Fruit fly (Drosophila melanogaster) whole organism, pupa: ENCODE measurements around the gene CG13064.

Experiments
- CG10348 ChIP-seq: fragments of 200-800 bp; sonication (Bioruptor generic); IDR thresholded peaks from 2 replicates; pipeline ENCODE4 v1.3.6; 2022; ENCODE audit warnings: missing biosample characterization, missing genetic modification characterization
- CG12605 ChIP-seq: fragments of 200-800 bp; sonication (Bioruptor generic); IDR thresholded peaks from 2 replicates; pipeline ENCODE4 v1.3.6; 2022; ENCODE audit warnings: missing biosample characterization, missing genetic modification characterization
- CG13204 ChIP-seq: fragments of 200-800 bp; sonication (Bioruptor generic); optimal IDR thresholded peaks from 2 replicates; lab custom pipeline; 2018; ENCODE audit warnings: missing biosample characterization, mild to moderate bottlenecking, missing genetic modification characterization, moderate library complexity
- CG14655 ChIP-seq: fragments of 200-800 bp; sonication (Bioruptor generic); optimal IDR thresholded peaks from 3 replicates; lab custom pipeline; 2017; ENCODE audit warnings: mild to moderate bottlenecking, missing biosample characterization, missing genetic modification reagents, missing genetic modification characterization
- CG15710 ChIP-seq: fragments of 200-800 bp; sonication (Bioruptor generic); optimal IDR thresholded peaks from 2 replicates; lab custom pipeline; 2018; ENCODE audit warnings: missing biosample characterization, mild to moderate bottlenecking, missing genetic modification characterization, moderate library complexity
- CG17806 ChIP-seq: fragments of 200-800 bp; sonication (Bioruptor generic); optimal IDR thresholded peaks from 2 replicates; lab custom pipeline; 2018; ENCODE audit warnings: missing biosample characterization, mild to moderate bottlenecking, missing genetic modification characterization, moderate library complexity
- CG32121 ChIP-seq: fragments of 200-800 bp; sonication (Bioruptor generic); IDR thresholded peaks from 2 replicates; pipeline ENCODE4 v1.3.6; 2022; ENCODE audit warnings: missing biosample characterization, missing genetic modification characterization
- CG34367 ChIP-seq: fragments of 200-800 bp; sonication (Bioruptor generic); optimal IDR thresholded peaks from 2 replicates; lab custom pipeline; 2018; ENCODE audit warnings: missing biosample characterization, mild to moderate bottlenecking, missing genetic modification characterization
- CG4496 ChIP-seq: fragments of 200-800 bp; sonication (Bioruptor generic); IDR thresholded peaks from 3 replicates; pipeline ENCODE4 v1.3.6; 2022; ENCODE audit warnings: missing biosample characterization, missing genetic modification characterization
- CG8159 ChIP-seq: fragments of 200-800 bp; sonication (Bioruptor generic); optimal IDR thresholded peaks from 3 replicates; lab custom pipeline; 2018; ENCODE audit warnings: missing biosample characterization, mild to moderate bottlenecking, missing genetic modification characterization, moderate library complexity
- CG8301 ChIP-seq: fragments of 200-800 bp; sonication (Bioruptor generic); optimal IDR thresholded peaks from 2 replicates; lab custom pipeline; 2018; ENCODE audit warnings: missing biosample characterization, mild to moderate bottlenecking, missing genetic modification characterization
- CG9948 ChIP-seq: fragments of 200-800 bp; sonication (Bioruptor generic); optimal IDR thresholded peaks from 2 replicates; lab custom pipeline; 2018; ENCODE audit warnings: missing biosample characterization, mild to moderate bottlenecking, missing genetic modification characterization, moderate library complexity
- D1 ChIP-seq: fragments of 200-800 bp; sonication (Bioruptor generic); optimal IDR thresholded peaks from 2 replicates; lab custom pipeline; 2018; ENCODE audit warnings: missing biosample characterization, mild to moderate bottlenecking, missing genetic modification characterization, moderate library complexity
- EcR ChIP-seq: fragments of 200-800 bp; sonication (Bioruptor generic); optimal IDR thresholded peaks from 3 replicates; lab custom pipeline; 2019; ENCODE audit warnings: missing biosample characterization, missing genetic modification characterization, mild to moderate bottlenecking, moderate library complexity, missing genetic modification reagents
- Ets98B ChIP-seq: fragments of 200-800 bp; sonication (Bioruptor generic); IDR thresholded peaks from 2 replicates; pipeline ENCODE4 v1.3.6; 2022; ENCODE audit warnings: missing biosample characterization, missing genetic modification characterization
- Pif1A ChIP-seq: fragments of 200-800 bp; sonication (Bioruptor generic); optimal IDR thresholded peaks from 3 replicates; lab custom pipeline; 2016; ENCODE audit warnings: missing biosample characterization, missing genetic modification characterization
- Pif1B ChIP-seq: fragments of 200-800 bp; sonication (Bioruptor generic); optimal IDR thresholded peaks from 3 replicates; lab custom pipeline; 2016; ENCODE audit warnings: missing biosample characterization, missing genetic modification characterization
- Snoo ChIP-seq: fragments of 200-800 bp; sonication (Bioruptor generic); optimal IDR thresholded peaks from 3 replicates; lab custom pipeline; 2017; ENCODE audit warnings: missing biosample characterization, mild to moderate bottlenecking, missing genetic modification characterization, inconsistent platforms
- fd96Ca ChIP-seq: fragments of 200-800 bp; sonication (Bioruptor generic); IDR thresholded peaks from 3 replicates; pipeline ENCODE4 v1.3.6; 2022; ENCODE audit warnings: missing biosample characterization, missing genetic modification characterization
- gl ChIP-seq: fragments of 200-800 bp; sonication (Bioruptor generic); optimal IDR thresholded peaks from 2 replicates; lab custom pipeline; 2018; ENCODE audit warnings: missing biosample characterization, mild to moderate bottlenecking, missing genetic modification characterization
- rn ChIP-seq: fragments of 200-800 bp; sonication (Bioruptor generic); IDR thresholded peaks from 2 replicates; pipeline ENCODE4 v1.3.6; 2022; ENCODE audit warnings: missing biosample characterization, missing genetic modification characterization

CG13064 gene

DNA sequence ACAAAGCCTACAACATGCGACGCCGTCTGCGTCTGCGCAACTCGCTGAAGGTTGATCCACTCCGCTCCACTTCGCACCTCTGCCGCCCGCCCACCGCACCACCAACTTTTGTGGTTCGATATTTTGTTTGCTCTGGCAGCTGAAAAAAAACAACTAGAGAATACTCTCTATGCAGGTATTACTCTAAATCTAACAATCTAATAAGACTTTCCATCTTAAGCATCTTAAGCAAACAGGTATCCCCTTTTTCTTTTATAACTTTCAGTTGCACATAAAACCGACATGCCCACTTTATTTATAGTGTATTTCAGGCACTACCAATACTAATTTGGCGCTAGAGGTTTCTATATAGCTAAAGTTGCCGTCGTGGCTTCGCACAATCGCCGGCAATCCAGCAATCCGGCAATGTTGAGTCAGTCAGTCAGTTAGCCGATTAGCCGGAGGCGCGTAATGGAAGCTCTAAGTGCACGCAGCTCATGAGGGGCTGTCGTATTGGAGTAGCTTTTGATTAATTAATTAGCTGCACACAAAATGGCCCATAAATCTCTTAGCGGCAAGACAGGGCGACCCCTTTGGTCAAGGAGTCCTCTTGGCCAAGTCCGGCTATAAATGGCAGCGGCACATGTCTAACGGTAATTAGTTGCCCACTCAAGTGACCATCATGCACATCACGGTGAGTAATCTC lies 48.1 kb downstream of the CG13064 start, which contains the start of gene CG13058:
CG13058 (plus strand) TSS at position 635 of the 685 bp plus-strand sequence.
- TF ChIP-seq CG34367 (tag; lab: Kevin White, UChicago) (peak; percentile 65), D1 (tag; lab: Kevin White, UChicago) (no peak), Ets98B (GFP tag; lab: Robert Waterston, UW) (peak; percentile 23), gl (tag; lab: Kevin White, UChicago) (no peak), CG14655 (GFP tag; lab: Kevin White, UChicago) (peak; percentile 68), Pif1A (GFP tag; lab: Kevin White, UChicago) (peak; percentile 7), CG8159 (peak; percentile 70), CG4496 (GFP tag; lab: Robert Waterston, UW) (peak; percentile 22; the same call in 1 of the 3 replicates), CG15710 (tag; lab: Kevin White, UChicago) (peak; percentile 69), fd96Ca (0 out of 3 replicates have a peak, but pooled peaks have one; percentile 20), CG8301 (tag; lab: Kevin White, UChicago) (peak; percentile 66), Snoo (tag; lab: Kevin White, UChicago) (no peak), EcR (GFP tag; lab: Kevin White, UChicago) (peak; percentile 1), CG13204 (GFP tag; lab: Kevin White, UChicago) (no peak), Pif1B (no peak), CG17806 (peak; percentile 38), CG9948 (tag; lab: Kevin White, UChicago) (peak; percentile 55), CG10348 (GFP tag; lab: Robert Waterston, UW) (peak; percentile 81), CG12605 (GFP tag; lab: Robert Waterston, UW) (no peak), rn (GFP tag; lab: Robert Waterston, UW) (no peak), CG32121 (peak; percentile 63)

DNA sequence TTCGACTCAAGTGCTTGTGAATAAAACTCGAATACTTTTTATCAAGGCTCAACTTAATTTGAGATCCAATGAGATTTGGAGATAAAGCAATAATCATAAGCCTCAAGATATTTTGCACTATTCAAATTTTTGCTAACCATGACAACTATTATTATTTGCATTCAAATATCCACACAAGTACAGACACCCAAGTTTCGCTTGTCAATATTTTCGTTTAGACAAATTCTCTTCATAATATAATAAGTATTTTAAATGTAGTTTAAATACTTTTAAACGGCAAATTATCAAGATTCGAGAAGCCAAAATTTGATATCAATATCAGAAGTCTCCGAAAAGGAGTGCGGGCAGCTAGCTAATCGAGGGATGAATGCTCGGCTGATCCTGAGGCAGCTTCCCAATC lies 49.3 kb downstream of the CG13064 start, which contains the start of gene CG33061:
CG33061 (plus strand) TSS at position 301 of the 400 bp plus-strand sequence.
- TF ChIP-seq rn (GFP tag; lab: Robert Waterston, UW): no peak
